Fruit fly (Drosophila melanogaster) whole organism, prepupa: Measurements from ENCODE around the gene CG8461.

ENCODE experiments used
- CG6792 ChIP-seq: fragments of 200-800 bp; sonication (Bioruptor generic); optimal IDR thresholded peaks from 3 replicates; lab custom pipeline; 2016; ENCODE audit warnings: missing biosample characterization, missing genetic modification characterization
- CG7368 ChIP-seq: fragments of 200-800 bp; sonication (Bioruptor generic); optimal IDR thresholded peaks from 3 replicates; lab custom pipeline; 2016; ENCODE audit warnings: missing biosample characterization, missing genetic modification characterization
- CG8632 ChIP-seq: fragments of 200-800 bp; sonication (Bioruptor generic); optimal IDR thresholded peaks from 3 replicates; lab custom pipeline; 2016; ENCODE audit warnings: missing biosample characterization, missing genetic modification characterization
- Ets96B ChIP-seq: fragments of 200-800 bp; optimal IDR thresholded peaks from 2 replicates; lab custom pipeline; 2019; ENCODE audit warnings: missing biosample characterization, mild to moderate bottlenecking, missing genetic modification characterization, moderate library complexity
- Gug ChIP-seq: fragments of 200-800 bp; sonication (Bioruptor generic); IDR thresholded peaks from 2 replicates; pipeline ENCODE4 v1.3.6; 2022; ENCODE audit warnings: missing biosample characterization, missing genetic modification characterization
- Hr38 ChIP-seq: sonication (Bioruptor generic); optimal IDR thresholded peaks from 2 replicates; lab custom pipeline; 2016; ENCODE audit warnings: missing biosample characterization, missing genetic modification characterization
- Hr39 ChIP-seq: fragments of 200-800 bp; sonication (Bioruptor generic); optimal IDR thresholded peaks from 2 replicates; lab custom pipeline; 2016; ENCODE audit warnings: missing biosample characterization, missing genetic modification characterization
- Hr4 ChIP-seq: fragments of 200-800 bp; sonication (Bioruptor generic); optimal IDR thresholded peaks from 3 replicates; lab custom pipeline; 2016; ENCODE audit warnings: missing biosample characterization, missing genetic modification characterization
- Sox102F ChIP-seq: fragments of 200-800 bp; sonication (Bioruptor generic); optimal IDR thresholded peaks from 2 replicates; lab custom pipeline; 2016; ENCODE audit warnings: missing biosample characterization, mild to moderate bottlenecking, missing genetic modification characterization
- Sox15 ChIP-seq: fragments of 200-800 bp; sonication (Bioruptor generic); optimal IDR thresholded peaks from 3 replicates; lab custom pipeline; 2016; ENCODE audit warnings: missing biosample characterization, missing genetic modification characterization
- esn ChIP-seq: fragments of 200-800 bp; sonication (Bioruptor generic); optimal IDR thresholded peaks from 2 replicates; lab custom pipeline; 2016; ENCODE audit warnings: missing biosample characterization, mild to moderate bottlenecking, missing genetic modification characterization, moderate library complexity
- fkh ChIP-seq: fragments of 200-800 bp; sonication (Bioruptor generic); optimal IDR thresholded peaks from 3 replicates; lab custom pipeline; 2017; ENCODE audit warnings: missing biosample characterization, mild to moderate bottlenecking, missing genetic modification characterization, moderate library complexity
- net ChIP-seq: fragments of 200-800 bp; sonication (Bioruptor generic); optimal IDR thresholded peaks from 3 replicates; lab custom pipeline; 2016; ENCODE audit warnings: missing biosample characterization, missing genetic modification characterization

DNA sequence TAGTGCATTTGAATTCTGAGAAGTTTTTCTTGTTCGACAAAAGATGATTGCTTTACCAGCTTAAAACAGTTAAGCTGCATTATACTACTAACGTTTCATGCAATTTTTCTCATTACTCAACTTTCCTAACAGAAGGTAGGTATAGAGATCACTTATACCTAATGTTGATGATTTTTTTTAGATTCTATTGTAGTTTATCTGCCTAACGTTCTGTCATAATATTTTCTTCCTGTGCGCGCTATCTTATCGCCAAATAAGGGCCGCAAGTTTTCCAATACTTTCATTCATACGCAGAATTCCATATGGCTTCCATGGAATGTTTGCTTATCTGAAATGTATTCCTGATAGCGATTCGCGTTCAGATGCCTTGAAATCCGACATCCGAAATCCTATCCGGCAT lies 49.0 kb downstream of the CG8461 start:
- TF ChIP-seq CG7368 (GFP tag; lab: Kevin White, UChicago), result no peak
- no peak for TF ChIP-seq net (GFP tag; lab: Kevin White, UChicago)
- TF ChIP-seq Hr38 (GFP tag; lab: Kevin White, UChicago), result no peak
- no peak for TF ChIP-seq fkh (GFP tag; lab: Kevin White, UChicago)
- TF ChIP-seq esn (GFP tag; lab: Kevin White, UChicago), result no peak
- TF ChIP-seq Ets96B, result no peak
- no peak for TF ChIP-seq CG6792 (GFP tag; lab: Kevin White, UChicago)
- TF ChIP-seq Hr39 (GFP tag; lab: Kevin White, UChicago), result no peak
- no peak for TF ChIP-seq Hr4 (GFP tag; lab: Kevin White, UChicago)
- TF ChIP-seq Gug (GFP tag; lab: Robert Waterston, UW), result no peak
- TF ChIP-seq CG8632, result no peak
- no peak for TF ChIP-seq Sox15
- TF ChIP-seq Sox102F (GFP tag; lab: Kevin White, UChicago), result no peak
